Fruit fly (Drosophila melanogaster): ENCODE measurements around the gene LSm-4.
A peak's percentile ranks its signal among the peaks of the same experiment; 100 is the strongest.

Gene LSm-4

dm6 chr2L:10426534-10427048, 21.6 kb upstream of the LSm-4 start, which contains the start of the genes SmB and KdelR (continued):
- no peak for TF ChIP-seq CG17612 (GFP tag; IDR thresholded peaks at IDR 0.05)
- TF ChIP-seq CG10979 (tag; optimal IDR thresholded peaks at IDR 0.05), result no peak
- TF ChIP-seq CG14710 (tag; optimal IDR thresholded peaks at IDR 0.05), result peak; percentile 87
- no peak for TF ChIP-seq dati (GFP tag; IDR thresholded peaks at IDR 0.05)
- TF ChIP-seq klu (GFP tag; IDR thresholded peaks at IDR 0.05), result no peak
- TF ChIP-seq CG11093 (GFP tag; IDR thresholded peaks at IDR 0.05), result no peak
- no peak for TF ChIP-seq CG6813 (GFP tag; optimal IDR thresholded peaks at IDR 0.05)
- TF ChIP-seq CG8924 (tag; optimal IDR thresholded peaks at IDR 0.05), result peak; percentile 69
- no peak for TF ChIP-seq Lim3 (GFP tag; IDR thresholded peaks at IDR 0.05)
- no peak for TF ChIP-seq stc (GFP tag; IDR thresholded peaks at IDR 0.05)
- peak; percentile 21 for TF ChIP-seq CG3995 (GFP tag; optimal IDR thresholded peaks at IDR 0.05)
- peak; percentile 84 for TF ChIP-seq tna (GFP tag; IDR thresholded peaks at IDR 0.05; ENCODE audit: partially characterized antibody)
- TF ChIP-seq psq (GFP tag; optimal IDR thresholded peaks at IDR 0.05), result no peak
- TF ChIP-seq Nf-YB (GFP tag; optimal IDR thresholded peaks at IDR 0.05), result no peak
- TF ChIP-seq CG4730 (GFP tag; IDR thresholded peaks at IDR 0.05), result no peak
- TF ChIP-seq CG1233 (GFP tag; optimal IDR thresholded peaks at IDR 0.05), result no peak
- peak; percentile 22 for TF ChIP-seq tin (GFP tag; optimal IDR thresholded peaks at IDR 0.05)
- TF ChIP-seq gcm2 (GFP tag; optimal IDR thresholded peaks at IDR 0.05), result no peak
- TF ChIP-seq gsb (GFP tag; IDR thresholded peaks at IDR 0.05), result no peak
- TF ChIP-seq CG2678 (tag; optimal IDR thresholded peaks at IDR 0.05), result no peak
- TF ChIP-seq lilli (GFP tag; optimal IDR thresholded peaks at IDR 0.05), result peak; percentile 61
- no peak for TF ChIP-seq CG12236 (GFP tag; optimal IDR thresholded peaks at IDR 0.05)
- TF ChIP-seq CG1024 (GFP tag; IDR thresholded peaks at IDR 0.05), result no peak
- peak; percentile 89; the same call in 2 of the 3 replicates for TF ChIP-seq vnd (GFP tag; IDR thresholded peaks at IDR 0.05; ENCODE audit: partially characterized antibody)
- TF ChIP-seq Ets65A (GFP tag), result no peak
- TF ChIP-seq CG6791 (GFP tag; IDR thresholded peaks at IDR 0.05; ENCODE audit: partially characterized antibody), result peak; percentile 77
- TF ChIP-seq CG10565 (GFP tag; optimal IDR thresholded peaks at IDR 0.05), result no peak
- TF ChIP-seq Hand (GFP tag; optimal IDR thresholded peaks at IDR 0.05), result no peak
- no peak for TF ChIP-seq Antp (GFP tag; optimal IDR thresholded peaks at IDR 0.05)
- no peak for TF ChIP-seq Dek (tag; optimal IDR thresholded peaks at IDR 0.05)
- peak; percentile 94 for TF ChIP-seq CG2116 (GFP tag; optimal IDR thresholded peaks at IDR 0.05)
- no peak for TF ChIP-seq Pdp1 (GFP tag; optimal IDR thresholded peaks at IDR 0.05)
- no peak for TF ChIP-seq Oaz (GFP tag; IDR thresholded peaks at IDR 0.05)
- no peak; the same call in 1 of the 2 replicates for TF ChIP-seq CG32772 (GFP tag; IDR thresholded peaks at IDR 0.05)
- no peak for TF ChIP-seq CG10321 (GFP tag; IDR thresholded peaks at IDR 0.05)
- TF ChIP-seq CG33213 (GFP tag; optimal IDR thresholded peaks at IDR 0.05), result peak; percentile 4
- TF ChIP-seq NfI (GFP tag; optimal IDR thresholded peaks at IDR 0.05), result no peak
- TF ChIP-seq CG4854 (GFP tag; optimal IDR thresholded peaks at IDR 0.05), result no peak
- no peak for TF ChIP-seq CG8765 (GFP tag; IDR thresholded peaks at IDR 0.05)
- TF ChIP-seq HLH4C (GFP tag; IDR thresholded peaks at IDR 0.05; ENCODE audit: partially characterized antibody), result peak; percentile 96
- no peak for TF ChIP-seq fd3F (GFP tag; optimal IDR thresholded peaks at IDR 0.05)
- TF ChIP-seq cwo (GFP tag; optimal IDR thresholded peaks at IDR 0.05), result no peak
- peak; percentile 26 for TF ChIP-seq CHES-1-like (GFP tag; optimal IDR thresholded peaks at IDR 0.05)
- no peak for TF ChIP-seq CG3847 (GFP tag; IDR thresholded peaks at IDR 0.05)
- TF ChIP-seq wdn (GFP tag; IDR thresholded peaks at IDR 0.05), result no peak
- no peak for TF ChIP-seq disco-r (GFP tag; optimal IDR thresholded peaks at IDR 0.05)
- no peak for TF ChIP-seq toy (GFP tag; IDR thresholded peaks at IDR 0.05)
- no peak for TF ChIP-seq Sry-β (GFP tag; optimal IDR thresholded peaks at IDR 0.05)
- no peak for TF ChIP-seq CG43689 (GFP tag; IDR thresholded peaks at IDR 0.05)
- no peak for TF ChIP-seq Nf-YA (GFP tag; IDR thresholded peaks at IDR 0.05)
- TF ChIP-seq Opbp (GFP tag; IDR thresholded peaks at IDR 0.05; ENCODE audit: partially characterized antibody), result peak; percentile 64; the same call in 2 of the 3 replicates

Measured in whole organism, embryonic.